Worm (Caenorhabditis elegans) whole organism, L3 larva: Measurements from ENCODE around the gene lgg-2.

ENCODE experiments used
- R02D3.7 ChIP-seq: fragments of 150-350 bp; optimal IDR thresholded peaks from 2 replicates; lab custom pipeline; 2014; ENCODE audit warnings: missing biosample characterization, missing genetic modification characterization
- aly-2 ChIP-seq: fragments of 150-350 bp; optimal IDR thresholded peaks from 2 replicates; lab custom pipeline; 2014; ENCODE audit warnings: missing biosample characterization, missing genetic modification characterization
- ama-1 ChIP-seq: fragments of 150-350 bp; optimal IDR thresholded peaks from 2 replicates; lab custom pipeline; 2018
- ceh-16 ChIP-seq: sonication (generic microtip); optimal IDR thresholded peaks from 2 replicates; lab custom pipeline; 2017; ENCODE audit warnings: missing biosample characterization, missing genetic modification characterization
- ceh-82 ChIP-seq: fragments of 150-350 bp; optimal IDR thresholded peaks from 2 replicates; lab custom pipeline; 2014; ENCODE audit warnings: missing biosample characterization, missing genetic modification characterization
- daf-12 ChIP-seq: fragments of 150-350 bp; optimal IDR thresholded peaks from 2 replicates; lab custom pipeline; 2014; ENCODE audit warnings: missing biosample characterization, missing genetic modification reagents, missing genetic modification characterization
- egl-27 ChIP-seq: sonication (generic microtip); optimal IDR thresholded peaks from 4 replicates; lab custom pipeline; 2017; ENCODE audit warnings: missing biosample characterization, missing genetic modification reagents, missing genetic modification characterization
- elt-2 ChIP-seq: sonication (generic microtip); optimal IDR thresholded peaks from 2 replicates; lab custom pipeline; 2016; ENCODE audit warnings: missing genetic modification reagents, mild to moderate bottlenecking, missing genetic modification characterization, missing compliant biosample characterization
- elt-3 ChIP-seq, 3 experiments: fragments of 150-350 bp in 1 of 3; sonication (generic microtip) in 2 of 3; optimal IDR thresholded peaks; 2 replicates in 2 of 3; 4 replicates in 1 of 3; lab custom pipeline; 2014 to 2017; ENCODE audit warnings: missing biosample characterization in 3 of 3, missing genetic modification characterization in 3 of 3
- eor-1 ChIP-seq, 2 experiments: fragments of 150-350 bp; optimal IDR thresholded peaks; 2 replicates each; lab custom pipeline; 2014 to 2018; ENCODE audit warnings: missing biosample characterization in 2 of 2, missing genetic modification characterization in 2 of 2
- fkh-10 ChIP-seq: sonication (generic microtip); optimal IDR thresholded peaks from 2 replicates; lab custom pipeline; 2017; ENCODE audit warnings: missing biosample characterization, missing genetic modification reagents, missing genetic modification characterization
- fos-1 ChIP-seq: fragments of 150-350 bp; optimal IDR thresholded peaks from 2 replicates; lab custom pipeline; 2014; ENCODE audit warnings: missing biosample characterization, missing genetic modification characterization
- lin-15B ChIP-seq: fragments of 150-350 bp; optimal IDR thresholded peaks from 2 replicates; lab custom pipeline; 2014; ENCODE audit warnings: missing biosample characterization, missing genetic modification characterization
- lsy-12 ChIP-seq: sonication (generic microtip); optimal IDR thresholded peaks from 2 replicates; lab custom pipeline; 2016; ENCODE audit warnings: mild to moderate bottlenecking, missing genetic modification characterization, missing compliant biosample characterization
- mdl-1 ChIP-seq: fragments of 150-350 bp; optimal IDR thresholded peaks from 2 replicates; lab custom pipeline; 2014; ENCODE audit warnings: missing biosample characterization, missing genetic modification characterization
- mml-1 ChIP-seq: fragments of 150-350 bp; sonication (generic microtip); optimal IDR thresholded peaks from 3 replicates; lab custom pipeline; 2014; ENCODE audit warnings: missing biosample characterization, missing genetic modification characterization
- nfya-1 ChIP-seq: sonication (generic microtip); optimal IDR thresholded peaks from 2 replicates; lab custom pipeline; 2017; ENCODE audit warnings: missing genetic modification characterization, mild to moderate bottlenecking, missing compliant biosample characterization, antibody characterized with exemption, moderate library complexity; ENCODE audit not compliant: insufficient read depth
- nhr-11 ChIP-seq: fragments of 150-350 bp; optimal IDR thresholded peaks from 2 replicates; lab custom pipeline; 2014; ENCODE audit warnings: missing biosample characterization, missing genetic modification characterization
- nhr-12 ChIP-seq: fragments of 150-350 bp; optimal IDR thresholded peaks from 2 replicates; lab custom pipeline; 2014; ENCODE audit warnings: missing biosample characterization, missing genetic modification characterization
- nhr-23 ChIP-seq: fragments of 150-350 bp; optimal IDR thresholded peaks from 2 replicates; lab custom pipeline; 2014; ENCODE audit warnings: missing biosample characterization, missing genetic modification reagents, missing genetic modification characterization
- nhr-237 ChIP-seq: fragments of 150-350 bp; optimal IDR thresholded peaks from 2 replicates; lab custom pipeline; 2014; ENCODE audit warnings: missing biosample characterization, missing genetic modification characterization
- nhr-43 ChIP-seq: sonication (generic microtip); optimal IDR thresholded peaks from 2 replicates; lab custom pipeline; 2016; ENCODE audit warnings: mild to moderate bottlenecking, missing genetic modification characterization, missing compliant biosample characterization; ENCODE audit not compliant: poor library complexity, severe bottlenecking
- nhr-77 ChIP-seq: fragments of 150-350 bp; optimal IDR thresholded peaks from 2 replicates; lab custom pipeline; 2014; ENCODE audit warnings: missing biosample characterization, missing genetic modification characterization
- pha-4 ChIP-seq: fragments of 150-350 bp; optimal IDR thresholded peaks from 2 replicates; lab custom pipeline; 2014; ENCODE audit warnings: missing biosample characterization, missing genetic modification reagents, missing genetic modification characterization
- pqm-1 ChIP-seq: fragments of 150-350 bp; optimal IDR thresholded peaks from 2 replicates; lab custom pipeline; 2017; ENCODE audit warnings: missing biosample characterization, missing genetic modification characterization, inconsistent platforms
- sea-2 ChIP-seq: fragments of 150-350 bp; sonication (generic microtip); optimal IDR thresholded peaks from 4 replicates; lab custom pipeline; 2014; ENCODE audit warnings: missing biosample characterization, missing genetic modification reagents, missing genetic modification characterization
- skn-1 ChIP-seq: fragments of 150-350 bp; optimal IDR thresholded peaks from 2 replicates; lab custom pipeline; 2014; ENCODE audit warnings: missing biosample characterization, missing genetic modification characterization
- unc-39 ChIP-seq: sonication (generic microtip); optimal IDR thresholded peaks from 4 replicates; lab custom pipeline; 2017; ENCODE audit warnings: missing biosample characterization, missing genetic modification characterization
- unc-62 ChIP-seq: fragments of 150-350 bp; sonication (generic microtip); optimal IDR thresholded peaks from 4 replicates; lab custom pipeline; 2014; ENCODE audit warnings: missing biosample characterization, missing genetic modification reagents, missing genetic modification characterization
- zag-1 ChIP-seq: fragments of 150-350 bp; optimal IDR thresholded peaks from 2 replicates; lab custom pipeline; 2014; ENCODE audit warnings: missing biosample characterization, missing genetic modification characterization
- ztf-4 ChIP-seq: fragments of 150-350 bp; optimal IDR thresholded peaks from 2 replicates; lab custom pipeline; 2014; ENCODE audit warnings: missing biosample characterization, missing genetic modification characterization

lgg-2 gene

DNA sequence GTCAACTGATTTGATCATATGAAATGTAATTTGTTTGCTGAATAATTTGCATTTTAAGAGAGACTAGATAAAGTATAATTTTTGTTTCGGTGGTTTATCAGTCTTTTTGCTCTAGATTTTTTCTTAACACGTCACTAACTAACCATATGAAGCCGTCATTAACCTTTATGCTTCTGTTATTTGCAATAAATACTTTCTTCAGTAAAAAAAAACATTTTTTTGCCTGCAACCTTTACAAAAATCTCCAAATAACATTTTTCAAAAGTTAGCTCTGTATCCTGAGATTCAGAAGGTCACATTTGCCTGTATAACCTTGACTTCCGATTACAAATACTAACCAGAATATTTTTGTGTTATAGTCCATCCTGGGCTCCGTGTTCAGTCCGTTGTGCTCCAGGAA lies 35.1 kb upstream of the lgg-2 start:
- TF ChIP-seq egl-27 (tag; lab: Kevin White, UChicago) (no peak), ztf-4 (tag; lab: Kevin White, UChicago) (no peak), fos-1 (tag; lab: Kevin White, UChicago) (no peak), elt-3 (tag; optimal IDR thresholded peaks at IDR 0.05; lab: Kevin White, UChicago) (no peak), elt-2 (tag; lab: Kevin White, UChicago) (no peak), mdl-1 (no peak), ceh-82 (tag; lab: Kevin White, UChicago) (no peak), ceh-16 (tag; lab: Kevin White, UChicago) (no peak), lsy-12 (tag; lab: Kevin White, UChicago) (no peak), nhr-11 (tag; lab: Kevin White, UChicago) (no peak)

DNA sequence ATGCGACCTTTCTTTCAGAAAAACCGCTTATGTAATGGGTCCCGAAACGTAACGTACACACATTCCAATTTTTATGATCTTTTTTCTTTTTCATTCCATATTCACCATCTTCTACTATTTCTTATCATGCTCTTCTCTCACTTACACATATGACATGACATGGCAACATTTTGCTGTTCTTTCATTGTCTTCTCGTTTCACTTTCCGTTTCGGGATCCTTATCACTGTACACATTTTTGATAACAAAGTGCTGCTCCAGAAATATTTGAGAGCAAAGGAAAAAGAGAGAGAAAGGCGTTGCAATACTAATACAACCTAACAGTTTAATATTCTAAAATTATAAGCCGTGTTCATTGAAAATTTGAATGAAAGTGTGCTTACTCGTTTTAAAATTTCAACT lies 34.6 kb upstream of the lgg-2 start:
- TF ChIP-seq lsy-12 (tag; lab: Kevin White, UChicago), result no peak
- TF ChIP-seq nhr-23 (tag; lab: Kevin White, UChicago), result no peak
- no peak for TF ChIP-seq egl-27 (tag; lab: Kevin White, UChicago)
- peak; percentile 97 for TF ChIP-seq elt-2 (tag; lab: Kevin White, UChicago)
- TF ChIP-seq lin-15B (tag; lab: Kevin White, UChicago), result no peak
- no peak for TF ChIP-seq nhr-237 (tag; lab: Kevin White, UChicago)
- TF ChIP-seq daf-12, result no peak
- no peak for TF ChIP-seq aly-2 (tag; lab: Kevin White, UChicago)
- no peak for TF ChIP-seq nhr-77 (tag; lab: Kevin White, UChicago)
- peak; percentile 83 for TF ChIP-seq pqm-1 (tag; lab: Kevin White, UChicago)
- no peak for TF ChIP-seq zag-1 (tag; lab: Kevin White, UChicago)
- no peak for TF ChIP-seq elt-3 (tag; optimal IDR thresholded peaks at IDR 0.05; lab: Kevin White, UChicago)
- no peak for TF ChIP-seq fkh-10 (GFP tag; lab: Kevin White, UChicago)
- TF ChIP-seq mdl-1, result no peak
- no peak for TF ChIP-seq ceh-16 (tag; lab: Kevin White, UChicago)
- TF ChIP-seq unc-62, result no peak
- peak; percentile 20 for TF ChIP-seq pha-4 (tag; lab: Kevin White, UChicago)

- no peak for TF ChIP-seq nhr-43 (tag; lab: Kevin White, UChicago)
- TF ChIP-seq ztf-4 (tag; lab: Kevin White, UChicago), result no peak
- no peak for TF ChIP-seq nhr-12 (tag; lab: Kevin White, UChicago)
- TF ChIP-seq nfya-1, result no peak
- TF ChIP-seq skn-1 (tag; lab: Kevin White, UChicago), result no peak
- no peak for TF ChIP-seq ama-1 (lab: Kevin White, UChicago)
- no peak for TF ChIP-seq mml-1 (tag; lab: Kevin White, UChicago)
- TF ChIP-seq unc-39, result no peak
- no peak for TF ChIP-seq R02D3.7 (tag; lab: Kevin White, UChicago)
- TF ChIP-seq eor-1 (tag; optimal IDR thresholded peaks at IDR 0.05; lab: Kevin White, UChicago), result no peak
Observed at ce11 chrIV:10966359-10966758, 30.7 kb upstream of the lgg-2 start, which contains the start of the genes aqp-3 and Y69E1A.8. Gene aqp-3, minus strand, starts transcription at chrIV:10966459. Gene Y69E1A.8, plus strand, starts transcription at chrIV:10966604.

DNA sequence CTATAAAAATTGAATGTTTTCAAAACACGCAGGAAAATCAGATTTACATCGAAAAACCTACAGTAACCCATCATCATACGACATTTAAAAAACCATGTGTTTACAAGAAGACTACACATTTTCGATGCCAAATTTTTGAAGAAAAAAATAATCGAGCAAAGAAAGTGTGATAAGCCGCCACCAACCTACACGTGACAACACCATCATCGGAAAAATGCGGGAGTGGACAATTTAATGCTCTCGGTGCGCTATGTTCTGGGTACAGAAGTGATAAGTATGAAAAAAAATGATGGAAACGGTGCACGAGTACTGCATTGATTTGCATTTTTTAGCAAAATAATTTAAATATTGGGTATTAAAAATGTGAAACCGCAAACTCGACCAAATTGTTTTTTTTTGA lies 29.0 kb upstream of the lgg-2 start:
- no peak for TF ChIP-seq daf-12
- peak; percentile 24 for TF ChIP-seq pha-4 (tag; lab: Kevin White, UChicago)
- peak; percentile 69 for TF ChIP-seq elt-2 (tag; lab: Kevin White, UChicago)
- peak; percentile 45 for TF ChIP-seq pqm-1 (tag; lab: Kevin White, UChicago)
- TF ChIP-seq nhr-12 (tag; lab: Kevin White, UChicago), result no peak

- no peak for TF ChIP-seq ceh-82 (tag; lab: Kevin White, UChicago)
- TF ChIP-seq daf-12, result no peak
- TF ChIP-seq pha-4 (tag; lab: Kevin White, UChicago), result no peak
- no peak for TF ChIP-seq sea-2 (GFP tag; lab: Kevin White, UChicago)
- TF ChIP-seq zag-1 (tag; lab: Kevin White, UChicago), result no peak
- TF ChIP-seq ztf-4 (tag; lab: Kevin White, UChicago), result no peak
Observed at ce11 chrIV:10958230-10958588, 22.5 kb upstream of the lgg-2 start, which contains the start of gene sri-19. Gene sri-19, plus strand, starts transcription at chrIV:10958372.
